Fruit fly (Drosophila melanogaster) whole organism, pupa: ENCODE measurements around the gene CG14949.

Experiments used
- CG10348 ChIP-seq: fragments of 200-800 bp; sonication (Bioruptor generic); IDR thresholded peaks from 2 replicates; pipeline ENCODE4 v1.3.6; 2022; ENCODE audit warnings: missing biosample characterization, missing genetic modification characterization
- CG13204 ChIP-seq: fragments of 200-800 bp; sonication (Bioruptor generic); optimal IDR thresholded peaks from 2 replicates; lab custom pipeline; 2018; ENCODE audit warnings: missing biosample characterization, mild to moderate bottlenecking, missing genetic modification characterization, moderate library complexity
- CG14655 ChIP-seq: fragments of 200-800 bp; sonication (Bioruptor generic); optimal IDR thresholded peaks from 3 replicates; lab custom pipeline; 2017; ENCODE audit warnings: mild to moderate bottlenecking, missing biosample characterization, missing genetic modification reagents, missing genetic modification characterization
- CG15710 ChIP-seq: fragments of 200-800 bp; sonication (Bioruptor generic); optimal IDR thresholded peaks from 2 replicates; lab custom pipeline; 2018; ENCODE audit warnings: missing biosample characterization, mild to moderate bottlenecking, missing genetic modification characterization, moderate library complexity
- CG32121 ChIP-seq: fragments of 200-800 bp; sonication (Bioruptor generic); IDR thresholded peaks from 2 replicates; pipeline ENCODE4 v1.3.6; 2022; ENCODE audit warnings: missing biosample characterization, missing genetic modification characterization
- CG34367 ChIP-seq: fragments of 200-800 bp; sonication (Bioruptor generic); optimal IDR thresholded peaks from 2 replicates; lab custom pipeline; 2018; ENCODE audit warnings: missing biosample characterization, mild to moderate bottlenecking, missing genetic modification characterization
- CG4496 ChIP-seq: fragments of 200-800 bp; sonication (Bioruptor generic); IDR thresholded peaks from 3 replicates; pipeline ENCODE4 v1.3.6; 2022; ENCODE audit warnings: missing biosample characterization, missing genetic modification characterization
- CG8159 ChIP-seq: fragments of 200-800 bp; sonication (Bioruptor generic); optimal IDR thresholded peaks from 3 replicates; lab custom pipeline; 2018; ENCODE audit warnings: missing biosample characterization, mild to moderate bottlenecking, missing genetic modification characterization, moderate library complexity
- CG8301 ChIP-seq: fragments of 200-800 bp; sonication (Bioruptor generic); optimal IDR thresholded peaks from 2 replicates; lab custom pipeline; 2018; ENCODE audit warnings: missing biosample characterization, mild to moderate bottlenecking, missing genetic modification characterization
- CG9948 ChIP-seq: fragments of 200-800 bp; sonication (Bioruptor generic); optimal IDR thresholded peaks from 2 replicates; lab custom pipeline; 2018; ENCODE audit warnings: missing biosample characterization, mild to moderate bottlenecking, missing genetic modification characterization, moderate library complexity
- Ets98B ChIP-seq: fragments of 200-800 bp; sonication (Bioruptor generic); IDR thresholded peaks from 2 replicates; pipeline ENCODE4 v1.3.6; 2022; ENCODE audit warnings: missing biosample characterization, missing genetic modification characterization
- gl ChIP-seq: fragments of 200-800 bp; sonication (Bioruptor generic); optimal IDR thresholded peaks from 2 replicates; lab custom pipeline; 2018; ENCODE audit warnings: missing biosample characterization, mild to moderate bottlenecking, missing genetic modification characterization
- rn ChIP-seq: fragments of 200-800 bp; sonication (Bioruptor generic); IDR thresholded peaks from 2 replicates; pipeline ENCODE4 v1.3.6; 2022; ENCODE audit warnings: missing biosample characterization, missing genetic modification characterization

Gene CG14949

DNA sequence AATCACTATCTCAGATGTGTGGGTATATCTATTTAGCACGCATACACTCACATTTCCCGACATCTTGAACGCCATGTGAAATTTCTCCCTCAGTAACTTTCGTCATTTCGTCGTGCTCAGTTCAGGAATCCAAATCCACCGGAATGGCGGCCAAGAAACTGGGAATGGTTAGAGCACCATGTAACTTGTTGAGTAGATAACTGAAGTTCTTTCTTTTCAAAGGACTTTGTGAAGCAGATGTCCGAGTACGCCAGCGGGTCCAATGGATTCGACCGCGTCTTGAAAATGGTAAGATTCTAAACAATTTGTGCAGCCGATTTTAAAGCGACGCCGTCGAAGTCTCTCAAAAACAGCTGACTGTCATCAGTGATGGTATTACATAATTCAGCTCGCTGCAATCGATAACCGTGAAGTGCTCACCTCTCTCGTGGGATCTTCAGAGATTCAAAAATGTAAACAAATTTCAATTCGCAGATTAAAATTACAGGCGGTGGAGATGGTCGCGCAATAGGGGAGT lies 44.0 kb downstream of the CG14949 start, which contains the start of the genes CG16985 and CG12182:
TSS of gene CG16985 (plus strand) at position 84 of the 517 bp plus-strand sequence.
TSS of gene CG12182 (minus strand) at position 366 of the 517 bp plus-strand sequence.
- no peak for TF ChIP-seq CG15710 (tag; lab: Kevin White, UChicago)
- no peak for TF ChIP-seq gl (tag; lab: Kevin White, UChicago)
- TF ChIP-seq Ets98B, result no peak
- no peak for TF ChIP-seq CG32121 (GFP tag; lab: Robert Waterston, UW)
- no peak for TF ChIP-seq CG10348 (GFP tag; lab: Robert Waterston, UW)
- TF ChIP-seq CG9948 (tag; lab: Kevin White, UChicago), result no peak
- TF ChIP-seq CG8301, result no peak
- no peak for TF ChIP-seq rn (GFP tag; lab: Robert Waterston, UW)
- TF ChIP-seq CG34367 (tag; lab: Kevin White, UChicago), result no peak
- no peak for TF ChIP-seq CG4496
- TF ChIP-seq CG14655, result no peak
- TF ChIP-seq CG13204, result no peak

DNA sequence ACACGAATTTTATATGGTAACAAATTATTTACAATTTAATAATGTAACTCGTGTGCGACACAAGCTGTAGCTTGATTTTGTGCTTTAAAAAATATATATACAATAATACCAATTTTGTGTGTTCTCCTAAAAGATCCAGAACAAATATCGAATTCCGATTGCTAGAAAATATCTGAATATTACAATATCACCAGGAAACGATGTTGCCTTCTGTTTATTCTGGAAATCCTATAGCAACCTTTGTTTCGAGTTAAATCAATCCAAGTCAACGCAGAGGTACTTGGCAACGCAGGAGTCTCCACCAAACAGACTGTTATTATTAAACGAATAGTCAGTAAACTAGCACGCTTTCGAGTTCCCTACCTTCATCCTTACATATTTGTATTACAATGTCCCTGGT lies 47.7 kb downstream of the CG14949 start, which contains the start of gene CG16984:
TSS of gene CG16984 (plus strand) at position 301 of the 400 bp plus-strand sequence.
- TF ChIP-seq CG9948 (tag; lab: Kevin White, UChicago), result no peak
- no peak for TF ChIP-seq CG14655
- TF ChIP-seq gl (tag; lab: Kevin White, UChicago), result no peak
- TF ChIP-seq Ets98B, result no peak
- no peak for TF ChIP-seq CG8159
